Fruit fly (Drosophila melanogaster) whole organism, pupa: ENCODE data around the gene nur.

Source experiments
- CG10348 ChIP-seq: fragments of 200-800 bp; sonication (Bioruptor generic); IDR thresholded peaks from 2 replicates; pipeline ENCODE4 v1.3.6; 2022; ENCODE audit warnings: missing biosample characterization, missing genetic modification characterization
- CG12605 ChIP-seq: fragments of 200-800 bp; sonication (Bioruptor generic); IDR thresholded peaks from 2 replicates; pipeline ENCODE4 v1.3.6; 2022; ENCODE audit warnings: missing biosample characterization, missing genetic modification characterization
- CG13204 ChIP-seq: fragments of 200-800 bp; sonication (Bioruptor generic); optimal IDR thresholded peaks from 2 replicates; lab custom pipeline; 2018; ENCODE audit warnings: missing biosample characterization, mild to moderate bottlenecking, missing genetic modification characterization, moderate library complexity
- CG14655 ChIP-seq: fragments of 200-800 bp; sonication (Bioruptor generic); optimal IDR thresholded peaks from 3 replicates; lab custom pipeline; 2017; ENCODE audit warnings: mild to moderate bottlenecking, missing biosample characterization, missing genetic modification reagents, missing genetic modification characterization
- CG15710 ChIP-seq: fragments of 200-800 bp; sonication (Bioruptor generic); optimal IDR thresholded peaks from 2 replicates; lab custom pipeline; 2018; ENCODE audit warnings: missing biosample characterization, mild to moderate bottlenecking, missing genetic modification characterization, moderate library complexity
- CG17806 ChIP-seq: fragments of 200-800 bp; sonication (Bioruptor generic); optimal IDR thresholded peaks from 2 replicates; lab custom pipeline; 2018; ENCODE audit warnings: missing biosample characterization, mild to moderate bottlenecking, missing genetic modification characterization, moderate library complexity
- CG32121 ChIP-seq: fragments of 200-800 bp; sonication (Bioruptor generic); IDR thresholded peaks from 2 replicates; pipeline ENCODE4 v1.3.6; 2022; ENCODE audit warnings: missing biosample characterization, missing genetic modification characterization
- CG34367 ChIP-seq: fragments of 200-800 bp; sonication (Bioruptor generic); optimal IDR thresholded peaks from 2 replicates; lab custom pipeline; 2018; ENCODE audit warnings: missing biosample characterization, mild to moderate bottlenecking, missing genetic modification characterization
- CG4496 ChIP-seq: fragments of 200-800 bp; sonication (Bioruptor generic); IDR thresholded peaks from 3 replicates; pipeline ENCODE4 v1.3.6; 2022; ENCODE audit warnings: missing biosample characterization, missing genetic modification characterization
- CG8159 ChIP-seq: fragments of 200-800 bp; sonication (Bioruptor generic); optimal IDR thresholded peaks from 3 replicates; lab custom pipeline; 2018; ENCODE audit warnings: missing biosample characterization, mild to moderate bottlenecking, missing genetic modification characterization, moderate library complexity
- CG8301 ChIP-seq: fragments of 200-800 bp; sonication (Bioruptor generic); optimal IDR thresholded peaks from 2 replicates; lab custom pipeline; 2018; ENCODE audit warnings: missing biosample characterization, mild to moderate bottlenecking, missing genetic modification characterization
- CG9948 ChIP-seq: fragments of 200-800 bp; sonication (Bioruptor generic); optimal IDR thresholded peaks from 2 replicates; lab custom pipeline; 2018; ENCODE audit warnings: missing biosample characterization, mild to moderate bottlenecking, missing genetic modification characterization, moderate library complexity
- D1 ChIP-seq: fragments of 200-800 bp; sonication (Bioruptor generic); optimal IDR thresholded peaks from 2 replicates; lab custom pipeline; 2018; ENCODE audit warnings: missing biosample characterization, mild to moderate bottlenecking, missing genetic modification characterization, moderate library complexity
- EcR ChIP-seq: fragments of 200-800 bp; sonication (Bioruptor generic); optimal IDR thresholded peaks from 3 replicates; lab custom pipeline; 2019; ENCODE audit warnings: missing biosample characterization, missing genetic modification characterization, mild to moderate bottlenecking, moderate library complexity, missing genetic modification reagents
- Ets98B ChIP-seq: fragments of 200-800 bp; sonication (Bioruptor generic); IDR thresholded peaks from 2 replicates; pipeline ENCODE4 v1.3.6; 2022; ENCODE audit warnings: missing biosample characterization, missing genetic modification characterization
- Pif1A ChIP-seq: fragments of 200-800 bp; sonication (Bioruptor generic); optimal IDR thresholded peaks from 3 replicates; lab custom pipeline; 2016; ENCODE audit warnings: missing biosample characterization, missing genetic modification characterization
- Pif1B ChIP-seq: fragments of 200-800 bp; sonication (Bioruptor generic); optimal IDR thresholded peaks from 3 replicates; lab custom pipeline; 2016; ENCODE audit warnings: missing biosample characterization, missing genetic modification characterization
- fd96Ca ChIP-seq: fragments of 200-800 bp; sonication (Bioruptor generic); IDR thresholded peaks from 3 replicates; pipeline ENCODE4 v1.3.6; 2022; ENCODE audit warnings: missing biosample characterization, missing genetic modification characterization
- gl ChIP-seq: fragments of 200-800 bp; sonication (Bioruptor generic); optimal IDR thresholded peaks from 2 replicates; lab custom pipeline; 2018; ENCODE audit warnings: missing biosample characterization, mild to moderate bottlenecking, missing genetic modification characterization
- rn ChIP-seq: fragments of 200-800 bp; sonication (Bioruptor generic); IDR thresholded peaks from 2 replicates; pipeline ENCODE4 v1.3.6; 2022; ENCODE audit warnings: missing biosample characterization, missing genetic modification characterization

The nur gene

DNA sequence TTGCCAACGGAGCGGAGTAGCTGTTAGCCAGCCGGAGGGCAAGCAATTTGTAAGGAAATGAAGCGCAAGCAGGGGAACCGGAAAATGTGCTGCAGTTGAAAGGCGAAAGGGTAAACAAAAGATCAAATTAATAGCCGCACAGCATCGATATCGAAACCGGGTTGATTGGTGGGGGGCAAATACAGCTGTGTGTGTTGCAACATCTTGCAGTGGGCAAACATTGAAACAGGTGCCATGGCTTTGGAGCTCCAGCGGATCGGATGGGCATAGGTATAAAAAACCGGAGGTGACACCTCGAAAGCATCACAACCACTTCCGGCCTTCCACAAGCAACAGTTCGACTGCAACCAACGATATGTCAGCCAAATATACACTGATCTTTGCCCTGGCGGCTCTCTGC is at the start of gene nur:
Gene nur, plus strand, starts transcription at position 301 of the 400 bp plus-strand sequence.
- TF ChIP-seq gl (no peak), CG8301 (no peak), CG32121 (GFP tag; lab: Robert Waterston, UW) (no peak), Pif1A (no peak)
- TF ChIP-seq, all 21 proteins: peak for 0

DNA sequence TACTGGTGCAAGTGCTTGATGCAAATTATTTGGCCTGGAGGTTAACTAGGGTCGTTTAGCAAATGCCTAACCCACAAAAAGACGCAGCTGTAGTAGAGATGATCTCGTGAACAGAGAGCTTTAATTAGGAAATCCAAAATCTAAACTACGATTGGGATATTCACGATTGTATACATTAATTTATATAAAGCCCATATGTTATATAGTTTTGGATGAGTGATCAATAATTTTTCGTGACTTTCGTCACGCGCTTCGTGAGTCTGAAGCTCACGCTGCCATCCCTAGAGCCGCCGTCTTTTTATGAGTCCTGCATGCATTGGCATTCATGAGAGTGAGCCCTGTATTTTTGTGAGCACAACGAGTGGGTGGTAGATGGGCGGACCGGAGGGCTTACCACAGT is 36.9 kb upstream of the nur start:
- TF ChIP-seq CG10348 (GFP tag; lab: Robert Waterston, UW) (no peak), gl (no peak), fd96Ca (GFP tag; lab: Robert Waterston, UW) (0 out of 3 replicates have a peak, but pooled peaks have one; percentile 16), Ets98B (GFP tag; lab: Robert Waterston, UW) (no peak), rn (GFP tag; lab: Robert Waterston, UW) (no peak), CG4496 (GFP tag; lab: Robert Waterston, UW) (no peak), CG12605 (GFP tag; lab: Robert Waterston, UW) (no peak), Pif1A (no peak), CG14655 (GFP tag; lab: Kevin White, UChicago) (peak; percentile 15), D1 (tag; lab: Kevin White, UChicago) (no peak), CG9948 (tag; lab: Kevin White, UChicago) (no peak), CG17806 (no peak), CG8159 (tag; lab: Kevin White, UChicago) (peak; percentile 53), CG15710 (tag; lab: Kevin White, UChicago) (no peak), CG34367 (tag; lab: Kevin White, UChicago) (no peak), CG13204 (GFP tag; lab: Kevin White, UChicago) (no peak), EcR (no peak), CG8301 (no peak)

DNA sequence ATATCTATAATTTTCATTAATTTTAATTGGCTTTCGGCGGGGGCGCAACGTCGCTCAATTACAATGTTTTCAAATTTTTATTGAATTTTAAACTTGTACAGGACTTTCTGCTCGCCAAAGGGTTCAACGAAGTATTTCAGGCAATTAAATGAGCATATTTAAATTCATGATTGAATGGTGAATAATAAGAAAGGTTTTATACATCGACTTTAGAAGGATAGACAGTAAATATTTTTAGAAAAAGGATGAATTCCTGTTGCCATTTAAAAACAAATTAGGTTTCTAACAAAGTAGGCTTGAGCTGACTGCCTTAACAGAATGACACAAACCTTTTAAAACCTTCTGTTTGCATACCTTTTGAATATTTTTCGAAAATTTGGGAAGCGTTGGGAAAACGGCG is 28.0 kb upstream of the nur start, which contains the start of gene Gpo3:
Gene Gpo3, plus strand, starts transcription at position 301 of the 400 bp plus-strand sequence.
- TF ChIP-seq CG10348 (GFP tag; lab: Robert Waterston, UW) (no peak), CG4496 (GFP tag; lab: Robert Waterston, UW) (no peak), CG15710 (tag; lab: Kevin White, UChicago) (no peak)

DNA sequence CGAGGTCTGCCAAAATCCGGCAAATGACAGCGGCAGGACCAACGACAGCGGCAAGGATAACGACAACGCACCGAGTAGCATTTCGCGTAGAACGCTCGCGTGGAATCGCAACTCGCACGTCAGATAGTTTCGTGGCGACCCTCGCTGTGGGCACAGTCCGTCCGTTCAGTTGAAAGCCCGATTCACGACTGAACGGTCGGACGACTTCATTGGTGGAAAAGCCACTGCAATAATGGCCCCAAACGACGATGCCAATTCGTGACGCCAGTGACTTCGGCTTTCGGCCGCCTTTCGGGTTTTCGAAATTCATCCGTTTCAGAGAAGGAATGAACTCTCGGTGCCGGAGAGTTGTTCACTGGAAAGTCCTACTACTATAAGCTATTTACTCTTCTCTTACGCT is 18.8 kb upstream of the nur start, which contains the start of gene DIP-kappa:
Gene DIP-kappa, minus strand, starts transcription at position 200 of the 400 bp plus-strand sequence.
- no peak for TF ChIP-seq CG32121 (GFP tag; lab: Robert Waterston, UW)

DNA sequence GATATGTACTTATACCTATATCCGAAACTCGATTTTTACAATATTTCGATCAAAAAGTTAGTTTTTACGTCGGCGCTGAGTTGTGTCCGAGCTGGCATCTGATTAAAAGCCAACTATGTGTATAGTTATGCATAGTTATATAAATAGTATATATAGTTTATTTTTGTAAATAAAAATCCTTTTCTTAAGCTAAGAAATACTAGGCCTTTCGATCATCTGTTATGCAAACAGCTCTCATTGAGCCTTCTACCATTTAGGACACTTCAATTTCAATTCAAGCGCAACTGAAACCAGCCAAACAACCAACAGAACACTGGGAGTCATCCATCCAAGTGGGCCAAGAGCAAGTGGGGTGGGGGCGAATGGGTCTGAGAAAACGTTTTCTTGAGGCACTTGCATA is 12.4 kb upstream of the nur start, which contains the start of gene CG9014:
Gene CG9014, minus strand, starts transcription at position 101 of the 400 bp plus-strand sequence.
- TF ChIP-seq CG14655 (GFP tag; lab: Kevin White, UChicago) (no peak), CG8159 (tag; lab: Kevin White, UChicago) (no peak), CG9948 (tag; lab: Kevin White, UChicago) (no peak), fd96Ca (GFP tag; lab: Robert Waterston, UW) (no peak), EcR (no peak), CG34367 (tag; lab: Kevin White, UChicago) (no peak), CG10348 (GFP tag; lab: Robert Waterston, UW) (no peak), rn (GFP tag; lab: Robert Waterston, UW) (no peak), CG12605 (GFP tag; lab: Robert Waterston, UW) (no peak), Pif1B (GFP tag; lab: Kevin White, UChicago) (no peak), CG4496 (GFP tag; lab: Robert Waterston, UW) (no peak), Pif1A (no peak), CG15710 (tag; lab: Kevin White, UChicago) (no peak), gl (no peak), CG13204 (GFP tag; lab: Kevin White, UChicago) (no peak), D1 (tag; lab: Kevin White, UChicago) (no peak), Ets98B (GFP tag; lab: Robert Waterston, UW) (no peak)

DNA sequence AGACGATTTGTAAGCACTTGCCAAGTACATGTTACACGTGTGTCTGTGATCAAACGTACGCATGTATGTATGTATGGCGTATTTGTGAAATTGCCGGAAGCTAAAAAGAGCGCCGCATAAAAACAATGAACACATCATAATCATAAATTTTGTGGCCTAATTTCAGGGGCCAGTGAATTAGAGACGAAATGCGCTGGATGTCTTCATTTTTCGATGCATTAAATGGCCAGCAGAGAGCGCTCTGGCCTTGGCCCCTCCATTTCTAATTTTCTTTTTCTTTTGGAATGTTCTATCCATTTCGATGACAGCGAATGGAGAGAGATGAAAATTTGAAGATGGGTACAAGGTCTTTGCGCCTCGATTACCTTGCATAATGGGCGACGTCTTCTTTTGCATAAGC is 3.7 kb upstream of the nur start:
- TF ChIP-seq gl: no peak

DNA sequence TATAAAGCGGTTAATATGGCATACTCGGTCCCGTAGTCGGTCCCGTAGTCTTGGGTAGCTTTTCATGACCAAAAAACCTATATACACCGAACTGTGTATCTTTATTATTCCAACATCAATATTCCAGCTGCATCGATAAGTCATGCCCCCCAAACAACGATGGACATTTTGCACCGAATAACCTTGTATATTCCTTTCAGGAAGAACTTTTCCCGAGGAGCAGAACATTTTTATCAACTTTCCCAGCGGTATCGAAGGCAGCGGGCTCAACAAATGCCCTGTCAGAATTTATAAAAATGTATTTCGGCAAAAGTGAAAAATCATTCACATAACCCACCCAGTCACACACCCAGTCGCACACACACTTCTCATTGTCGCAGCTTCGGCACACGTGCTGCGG is 10.7 kb downstream of the nur start, which contains the start of gene TM9SF4:
Gene TM9SF4, plus strand, starts transcription at position 301 of the 400 bp plus-strand sequence.
- TF ChIP-seq CG34367 (tag; lab: Kevin White, UChicago) (no peak), gl (no peak), rn (GFP tag; lab: Robert Waterston, UW) (no peak), fd96Ca (GFP tag; lab: Robert Waterston, UW) (no peak), CG4496 (GFP tag; lab: Robert Waterston, UW) (no peak), D1 (tag; lab: Kevin White, UChicago) (no peak), CG10348 (GFP tag; lab: Robert Waterston, UW) (no peak), EcR (no peak)

DNA sequence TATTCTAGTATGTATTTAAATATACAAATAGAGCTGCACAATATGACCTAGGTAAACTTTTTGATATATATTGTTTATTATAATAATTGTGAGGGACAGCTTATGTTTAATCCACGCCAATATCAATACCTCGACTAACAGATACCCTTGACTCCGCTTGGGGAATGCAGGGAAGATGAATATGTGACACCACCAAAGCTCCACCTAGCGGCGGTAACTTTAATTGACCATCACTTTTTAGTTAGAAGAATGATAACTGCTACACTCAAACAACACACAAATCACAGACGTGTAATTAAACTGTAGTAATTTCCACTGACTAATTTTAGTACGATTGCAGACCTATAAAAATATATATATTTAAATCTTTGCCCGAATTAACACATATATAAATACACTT is 27.2 kb downstream of the nur start:
- TF ChIP-seq CG8159 (tag; lab: Kevin White, UChicago): no peak
- no peak for TF ChIP-seq CG13204 (GFP tag; lab: Kevin White, UChicago)
